Worm (Caenorhabditis elegans): ENCODE measurements around the gene tmed-10.

ce11 chrV:11311013-11311472 lies 15.7 kb downstream of the tmed-10 start, which contains the start of gene T03F7.7:
- TF ChIP-seq nhr-237 (tag; optimal IDR thresholded peaks at IDR 0.05) (no peak), ztf-11 (tag; optimal IDR thresholded peaks at IDR 0.05) (no peak), unc-62 (GFP tag; optimal IDR thresholded peaks at IDR 0.05) (no peak), elt-3 (tag; optimal IDR thresholded peaks at IDR 0.05) (no peak)
